Worm (Caenorhabditis elegans) whole organism, late embryonic: Measurements from ENCODE around the gene clhm-1.
A peak's percentile ranks its signal among the peaks of the same experiment; 100 is the strongest.

ENCODE experiments used
- C38D4.7 ChIP-seq: fragments of 200-800 bp; sonication (Bioruptor generic); optimal IDR thresholded peaks from 2 replicates; lab custom pipeline; 2018; ENCODE audit warnings: mild to moderate bottlenecking, missing genetic modification characterization, moderate library complexity, missing compliant biosample characterization
- K02D7.2 ChIP-seq: sonication (generic microtip); optimal IDR thresholded peaks from 2 replicates; lab custom pipeline; 2017; ENCODE audit warnings: mild to moderate bottlenecking, missing genetic modification characterization, missing compliant biosample characterization
- K09A11.1 ChIP-seq: sonication (generic microtip); optimal IDR thresholded peaks from 2 replicates; lab custom pipeline; 2017; ENCODE audit warnings: antibody characterized with exemption, mild to moderate bottlenecking, missing genetic modification characterization, missing compliant biosample characterization; ENCODE audit not compliant: insufficient read depth
- Y22D7AL.16 ChIP-seq: sonication (generic microtip); optimal IDR thresholded peaks from 2 replicates; lab custom pipeline; 2016; ENCODE audit warnings: missing genetic modification characterization, missing compliant biosample characterization
- ama-1 ChIP-seq: fragments of 150-350 bp; optimal IDR thresholded peaks from 2 replicates; lab custom pipeline; 2014
- ceh-14 ChIP-seq: sonication (generic microtip); optimal IDR thresholded peaks from 2 replicates; lab custom pipeline; 2016; ENCODE audit warnings: missing genotype, missing genetic modification characterization, missing compliant biosample characterization
- ceh-19 ChIP-seq: fragments of 200-800 bp; sonication (Bioruptor generic); optimal IDR thresholded peaks from 2 replicates; lab custom pipeline; 2018; ENCODE audit warnings: mild to moderate bottlenecking, missing genetic modification characterization, missing compliant biosample characterization
- ceh-2 ChIP-seq: sonication (generic microtip); optimal IDR thresholded peaks from 2 replicates; lab custom pipeline; 2016; ENCODE audit warnings: missing genotype, missing genetic modification characterization, missing compliant biosample characterization
- ceh-22 ChIP-seq: sonication (generic microtip); optimal IDR thresholded peaks from 2 replicates; lab custom pipeline; 2017; ENCODE audit warnings: missing biosample characterization, missing genetic modification characterization
- ceh-31 ChIP-seq: sonication (generic microtip); optimal IDR thresholded peaks from 2 replicates; lab custom pipeline; 2016; ENCODE audit warnings: missing genetic modification characterization, missing compliant biosample characterization
- ceh-34 ChIP-seq: sonication (generic microtip); optimal IDR thresholded peaks from 2 replicates; lab custom pipeline; 2016; ENCODE audit warnings: mild to moderate bottlenecking, missing genetic modification characterization, missing compliant biosample characterization
- ceh-45 ChIP-seq: fragments of 200-800 bp; sonication (Bioruptor generic); IDR thresholded peaks from 2 replicates; pipeline ENCODE4 v1.3.6; 2022; ENCODE audit warnings: missing genetic modification reagents, missing genetic modification characterization, missing compliant biosample characterization
- ceh-6 ChIP-seq: fragments of 200-800 bp; sonication (Bioruptor generic); optimal IDR thresholded peaks from 2 replicates; lab custom pipeline; 2018; ENCODE audit warnings: mild to moderate bottlenecking, missing genetic modification characterization, missing compliant biosample characterization
- elt-2 ChIP-seq: sonication (generic microtip); optimal IDR thresholded peaks from 2 replicates; lab custom pipeline; 2016; ENCODE audit warnings: missing genetic modification reagents, missing genetic modification characterization, missing compliant biosample characterization
- eyg-1 ChIP-seq: sonication (generic microtip); optimal IDR thresholded peaks from 2 replicates; lab custom pipeline; 2016; ENCODE audit warnings: missing genotype, missing genetic modification characterization, missing compliant biosample characterization
- fkh-6 ChIP-seq: sonication (generic microtip); optimal IDR thresholded peaks from 2 replicates; lab custom pipeline; 2016; ENCODE audit warnings: missing genetic modification characterization, missing compliant biosample characterization
- hlh-15 ChIP-seq: sonication (generic microtip); optimal IDR thresholded peaks from 2 replicates; lab custom pipeline; 2016; ENCODE audit warnings: missing genetic modification characterization, missing compliant biosample characterization
- hlh-30 ChIP-seq: sonication (generic microtip); optimal IDR thresholded peaks from 2 replicates; lab custom pipeline; 2017; ENCODE audit warnings: antibody characterized with exemption, missing genetic modification characterization, missing compliant biosample characterization; ENCODE audit not compliant: insufficient read depth
- hlh-8 ChIP-seq: sonication (generic microtip); optimal IDR thresholded peaks from 2 replicates; lab custom pipeline; 2016; ENCODE audit warnings: missing genotype, missing genetic modification characterization, missing compliant biosample characterization
- lim-6 ChIP-seq: sonication (generic microtip); optimal IDR thresholded peaks from 2 replicates; lab custom pipeline; 2016; ENCODE audit warnings: missing genetic modification characterization, missing compliant biosample characterization
- madf-2 ChIP-seq: sonication (generic microtip); optimal IDR thresholded peaks from 2 replicates; lab custom pipeline; 2017; ENCODE audit warnings: missing genetic modification characterization, missing compliant biosample characterization
- nfya-1 ChIP-seq: sonication (generic microtip); optimal IDR thresholded peaks from 2 replicates; lab custom pipeline; 2017; ENCODE audit warnings: missing genetic modification characterization, mild to moderate bottlenecking, missing compliant biosample characterization, antibody characterized with exemption, moderate library complexity
- nhr-11 ChIP-seq: fragments of 150-350 bp; optimal IDR thresholded peaks from 2 replicates; lab custom pipeline; 2014; ENCODE audit warnings: missing biosample characterization, missing genetic modification characterization
- pha-4 ChIP-seq: fragments of 150-350 bp; optimal IDR thresholded peaks from 2 replicates; lab custom pipeline; 2018; ENCODE audit warnings: missing biosample characterization, missing genetic modification reagents, missing genetic modification characterization
- pqm-1 ChIP-seq: sonication (generic microtip); optimal IDR thresholded peaks from 2 replicates; lab custom pipeline; 2016; ENCODE audit warnings: missing genetic modification characterization, missing compliant biosample characterization
- ref-2 ChIP-seq: sonication (generic microtip); optimal IDR thresholded peaks from 2 replicates; lab custom pipeline; 2016; ENCODE audit warnings: missing genetic modification characterization, missing compliant biosample characterization
- sox-2 ChIP-seq: fragments of 200-800 bp; sonication (Bioruptor generic); IDR thresholded peaks from 2 replicates; pipeline ENCODE4 v1.3.6; 2022; ENCODE audit warnings: missing genetic modification reagents, missing genetic modification characterization, missing compliant biosample characterization
- tbx-2 ChIP-seq: sonication (generic microtip); optimal IDR thresholded peaks from 2 replicates; lab custom pipeline; 2016; ENCODE audit warnings: missing genetic modification characterization, missing compliant biosample characterization
- tbx-7 ChIP-seq: sonication (generic microtip); optimal IDR thresholded peaks from 2 replicates; lab custom pipeline; 2016; ENCODE audit warnings: missing genotype, missing genetic modification characterization, missing compliant biosample characterization
- ttx-3 ChIP-seq: sonication (generic microtip); optimal IDR thresholded peaks from 2 replicates; lab custom pipeline; 2016; ENCODE audit warnings: missing genetic modification reagents, missing genetic modification characterization, missing compliant biosample characterization
- unc-3 ChIP-seq, 2 experiments: fragments of 200-800 bp in 1 of 2; sonication (Bioruptor generic) in 1 of 2; sonication (generic microtip) in 1 of 2; conservative IDR thresholded peaks in 1 of 2; optimal IDR thresholded peaks in 1 of 2; 2 replicates each; pipeline versions ENCODE4 v1.3.6 to Lab custom; 2016 to 2022; ENCODE audit warnings: missing compliant biosample characterization in 2 of 2, missing genetic modification characterization in 2 of 2, missing genetic modification reagents in 1 of 2
- unc-42 ChIP-seq: sonication (generic microtip); optimal IDR thresholded peaks from 2 replicates; lab custom pipeline; 2016; ENCODE audit warnings: missing genotype, missing genetic modification characterization, missing compliant biosample characterization
- unc-55 ChIP-seq: sonication (generic microtip); optimal IDR thresholded peaks from 2 replicates; lab custom pipeline; 2017; ENCODE audit warnings: missing biosample characterization, missing genetic modification reagents, missing genetic modification characterization
- ztf-16 ChIP-seq: sonication (generic microtip); optimal IDR thresholded peaks from 2 replicates; lab custom pipeline; 2017; ENCODE audit warnings: missing genetic modification characterization, missing compliant biosample characterization

clhm-1 gene

DNA sequence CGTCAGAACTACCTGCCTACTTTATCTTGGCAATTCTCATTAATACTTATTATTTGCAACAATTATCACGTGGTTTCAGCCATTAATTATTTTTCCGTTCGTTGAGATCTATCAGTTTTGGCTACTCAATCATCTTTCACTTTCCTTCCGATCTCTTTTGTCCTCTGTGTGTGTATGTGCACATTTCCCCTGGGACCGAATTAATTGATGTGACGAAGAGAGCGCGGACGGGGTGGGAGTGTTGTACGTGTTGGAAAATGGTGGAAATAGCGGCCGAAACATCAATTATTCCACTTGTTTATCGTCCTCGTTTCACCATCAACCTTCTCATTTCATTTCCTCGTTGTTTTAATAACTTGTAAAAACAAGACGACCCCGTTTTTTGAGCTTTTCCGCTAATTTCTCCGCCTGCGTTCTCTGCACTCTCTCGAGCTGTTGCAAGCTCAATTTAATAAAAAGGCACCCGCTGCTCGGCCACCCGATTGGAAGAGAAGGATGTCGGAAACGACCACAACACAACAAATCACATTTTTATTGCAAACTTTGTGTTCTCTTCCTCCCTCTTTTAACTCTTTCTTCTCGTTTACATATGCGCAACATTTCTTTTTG is 32.4 kb downstream of the clhm-1 start:
- TF ChIP-seq nhr-11 (tag; lab: Kevin White, UChicago) (no peak), K09A11.1 (tag; lab: Kevin White, UChicago) (no peak), unc-3 (GFP tag; conservative IDR thresholded peaks at IDR 0.05; lab: Robert Waterston, UW) (peak; percentile 84), unc-3 (tag; optimal IDR thresholded peaks at IDR 0.05; lab: Kevin White, UChicago) (peak; percentile 96), ceh-19 (peak; percentile 0), hlh-30 (tag; lab: Kevin White, UChicago) (no peak), pha-4 (tag; lab: Kevin White, UChicago) (no peak), ceh-31 (tag; lab: Kevin White, UChicago) (peak; percentile 53), unc-55 (GFP tag; lab: Kevin White, UChicago) (peak; percentile 83), tbx-2 (tag; lab: Kevin White, UChicago) (peak; percentile 5), sox-2 (GFP tag; lab: Robert Waterston, UW) (peak; percentile 21; the same call in 1 of the 2 replicates), lim-6 (tag; lab: Kevin White, UChicago) (peak; percentile 18), ztf-16 (tag; lab: Kevin White, UChicago) (no peak), ttx-3 (no peak), unc-42 (tag; lab: Kevin White, UChicago) (peak; percentile 97), tbx-7 (tag; lab: Kevin White, UChicago) (no peak), Y22D7AL.16 (tag; lab: Kevin White, UChicago) (no peak), hlh-15 (tag; lab: Kevin White, UChicago) (no peak), ceh-14 (tag; lab: Kevin White, UChicago) (peak; percentile 61), C38D4.7 (no peak)

DNA sequence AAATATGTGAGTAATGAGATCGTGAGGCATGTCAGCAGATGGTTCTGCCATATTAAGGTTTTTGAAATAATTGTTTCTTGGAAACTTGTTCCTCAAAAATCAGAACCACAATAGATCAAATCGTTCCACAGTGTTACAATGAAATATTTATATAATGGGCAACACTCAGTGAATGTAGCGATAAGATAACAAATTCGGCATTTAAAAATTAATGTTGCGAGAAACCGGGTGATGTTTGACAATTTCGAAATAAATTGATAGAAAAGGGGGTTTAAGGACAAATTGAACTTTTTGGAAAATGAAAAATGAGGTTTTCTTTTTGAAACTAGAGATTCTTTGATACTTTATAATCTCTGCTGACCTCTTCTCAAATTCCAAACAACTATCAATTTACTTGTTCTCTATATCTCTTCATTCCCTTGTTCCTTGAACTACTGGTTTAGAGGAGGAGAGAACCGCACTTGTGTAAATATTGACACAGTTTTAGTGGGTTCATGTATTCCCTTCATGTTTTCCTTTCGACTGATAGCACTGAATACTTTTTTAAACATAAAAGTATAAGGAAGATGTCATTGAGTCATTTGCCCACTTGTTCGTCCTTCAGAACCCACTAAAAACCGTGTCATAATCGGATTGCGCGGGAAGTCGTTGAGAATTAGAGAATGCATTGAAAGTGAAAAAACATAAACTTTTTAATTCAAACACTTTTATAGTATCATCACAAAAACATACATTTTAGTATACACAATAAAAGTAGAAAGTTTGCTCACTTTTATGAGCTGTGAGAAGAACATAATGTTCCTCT is 33.8 kb downstream of the clhm-1 start:
- TF ChIP-seq ceh-45 (GFP tag; lab: Robert Waterston, UW), result no peak
- TF ChIP-seq ceh-34, result peak; percentile 77
- no peak for TF ChIP-seq hlh-15 (tag; lab: Kevin White, UChicago)
- no peak for TF ChIP-seq hlh-8 (tag; lab: Kevin White, UChicago)
- no peak for TF ChIP-seq madf-2 (tag; lab: Kevin White, UChicago)
- peak; percentile 4 for TF ChIP-seq ceh-19
- peak; percentile 3 for TF ChIP-seq elt-2 (tag; lab: Kevin White, UChicago)
- no peak for TF ChIP-seq ttx-3

DNA sequence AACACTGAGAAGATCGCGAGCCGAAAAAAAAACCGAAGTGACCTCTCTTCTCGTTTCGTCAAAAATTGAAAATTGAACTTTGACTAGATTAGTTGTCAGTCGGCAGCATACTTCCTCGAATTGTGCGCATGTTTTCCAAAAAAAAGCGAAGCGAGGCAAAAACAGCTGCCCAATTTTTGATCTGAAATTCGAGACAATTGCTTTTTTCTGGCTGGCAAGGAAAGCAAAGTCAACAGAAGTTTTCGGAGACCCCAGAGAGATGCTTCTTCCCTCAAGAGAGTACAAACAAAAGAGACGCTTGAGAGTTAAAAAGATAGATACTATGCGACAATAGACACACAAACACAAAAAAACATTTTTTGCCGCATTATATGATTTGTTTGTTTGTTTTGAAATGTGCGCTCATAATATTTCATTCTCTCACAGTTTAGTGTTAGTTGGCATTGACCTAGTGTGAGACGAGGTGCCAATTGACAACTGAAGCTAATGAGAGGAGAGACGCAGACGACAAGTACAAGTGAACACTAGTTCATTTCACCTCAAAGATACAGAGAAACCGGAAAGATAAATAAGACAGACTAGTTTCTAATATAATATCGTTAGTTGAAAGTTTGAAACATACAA is 34.7 kb downstream of the clhm-1 start:
- TF ChIP-seq ref-2 (peak; percentile 27), tbx-2 (tag; lab: Kevin White, UChicago) (peak; percentile 42), eyg-1 (no peak), unc-55 (GFP tag; lab: Kevin White, UChicago) (peak; percentile 13)
- TF ChIP-seq, all 69 proteins: peak for 3

DNA sequence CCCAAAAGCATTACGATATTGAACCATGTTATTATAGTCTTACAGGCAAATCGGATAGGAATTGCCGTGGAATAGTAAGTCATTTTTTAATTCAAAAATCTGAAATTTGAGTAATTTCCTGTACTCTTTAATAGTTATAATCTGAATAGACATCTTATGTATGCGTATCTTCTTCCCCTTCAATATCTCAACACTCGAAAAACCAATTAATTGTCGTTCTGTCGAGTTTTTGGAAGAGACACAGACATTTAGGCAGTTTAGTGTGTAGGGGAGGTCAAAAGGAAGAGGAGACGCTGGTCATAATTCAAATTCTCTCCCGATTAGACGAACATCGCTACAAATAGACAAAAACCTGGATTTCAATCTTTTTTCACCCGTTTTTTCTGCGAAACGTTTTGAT is 35.3 kb downstream of the clhm-1 start:
- peak; percentile 31 for TF ChIP-seq ttx-3
- TF ChIP-seq ceh-31 (tag; lab: Kevin White, UChicago), result peak; percentile 4
- peak; percentile 71 for TF ChIP-seq unc-42 (tag; lab: Kevin White, UChicago)
- TF ChIP-seq ceh-22 (tag; lab: Kevin White, UChicago), result no peak
- peak; percentile 82 for TF ChIP-seq unc-55 (GFP tag; lab: Kevin White, UChicago)
- peak; percentile 13 for TF ChIP-seq nfya-1 (tag; lab: Kevin White, UChicago)
- no peak for TF ChIP-seq hlh-30 (tag; lab: Kevin White, UChicago)
- no peak for TF ChIP-seq lim-6 (tag; lab: Kevin White, UChicago)

DNA sequence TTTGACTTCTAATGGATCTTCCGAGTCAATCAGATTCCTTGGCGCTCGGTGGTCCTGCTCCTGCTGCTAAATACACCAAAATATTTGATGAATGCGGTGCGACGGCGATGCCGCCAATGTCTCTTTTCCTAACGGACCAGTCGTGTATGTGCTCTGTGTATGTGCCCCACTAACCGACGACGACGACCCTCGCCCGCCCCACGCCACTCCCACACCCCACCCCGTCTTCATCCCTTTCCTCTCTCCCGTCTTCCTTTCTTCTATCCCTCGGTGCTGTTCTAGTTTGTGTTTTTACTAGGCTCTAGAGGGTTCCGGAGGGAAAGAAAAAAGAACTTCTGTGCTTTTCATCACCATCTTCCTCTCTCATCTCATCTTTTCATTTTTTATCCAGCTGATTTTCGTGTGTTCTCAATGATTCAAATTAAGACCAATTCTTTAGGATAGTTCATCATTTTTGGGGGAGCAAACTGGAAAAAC is 36.2 kb downstream of the clhm-1 start, which contains the start of gene egl-27:
Gene egl-27, plus strand, starts transcription at position 427 of the 477 bp plus-strand sequence.
- TF ChIP-seq pqm-1 (tag; lab: Kevin White, UChicago), result no peak
- no peak for TF ChIP-seq ztf-16 (tag; lab: Kevin White, UChicago)
- TF ChIP-seq fkh-6 (tag; lab: Kevin White, UChicago), result no peak
- no peak for TF ChIP-seq ceh-2
- TF ChIP-seq ama-1 (lab: Kevin White, UChicago), result no peak
- no peak for TF ChIP-seq tbx-7 (tag; lab: Kevin White, UChicago)
- no peak for TF ChIP-seq K02D7.2 (tag; lab: Kevin White, UChicago)
- TF ChIP-seq ceh-6 (GFP tag; lab: Kevin White, UChicago), result no peak
